Fruit fly (Drosophila melanogaster) whole organism, embryonic: ENCODE data around the gene CG42525.

Experiments
- Bgb ChIP-seq: fragments of 200-800 bp; sonication (Bioruptor generic); IDR thresholded peaks from 2 replicates; pipeline ENCODE4 v1.3.6; 2022; ENCODE audit warnings: missing biosample characterization, missing genetic modification characterization; ENCODE audit not compliant: partially characterized antibody
- BtbVII ChIP-seq: fragments of 200-800 bp; sonication (Bioruptor generic); optimal IDR thresholded peaks from 3 replicates; lab custom pipeline; 2017; ENCODE audit warnings: missing biosample characterization, mild to moderate bottlenecking, missing genetic modification characterization
- CG11504 ChIP-seq: fragments of 200-800 bp; sonication (Bioruptor generic); optimal IDR thresholded peaks from 3 replicates; lab custom pipeline; 2019; ENCODE audit warnings: missing biosample characterization, mild to moderate bottlenecking, missing genetic modification characterization, moderate library complexity
- CG12236 ChIP-seq: fragments of 200-800 bp; sonication (Bioruptor generic); optimal IDR thresholded peaks from 2 replicates; lab custom pipeline; 2016; ENCODE audit warnings: missing biosample characterization, missing genetic modification characterization
- CG13894 ChIP-seq: fragments of 200-800 bp; sonication (Bioruptor generic); optimal IDR thresholded peaks from 3 replicates; lab custom pipeline; 2018; ENCODE audit warnings: missing biosample characterization, mild to moderate bottlenecking, missing genetic modification characterization, moderate library complexity
- CG1602 ChIP-seq: fragments of 200-800 bp; sonication (Bioruptor generic); optimal IDR thresholded peaks from 3 replicates; lab custom pipeline; 2016; ENCODE audit warnings: missing biosample characterization, missing genetic modification characterization
- CG17912 ChIP-seq: fragments of 200-800 bp; sonication (Bioruptor generic); optimal IDR thresholded peaks from 2 replicates; lab custom pipeline; 2018; ENCODE audit warnings: missing biosample characterization, mild to moderate bottlenecking, missing genetic modification characterization
- CG2120 ChIP-seq: fragments of 200-800 bp; sonication (Bioruptor generic); optimal IDR thresholded peaks from 3 replicates; lab custom pipeline; 2016; ENCODE audit warnings: missing biosample characterization, missing genetic modification characterization
- CG3065 ChIP-seq: fragments of 200-800 bp; sonication (Bioruptor generic); optimal IDR thresholded peaks from 2 replicates; lab custom pipeline; 2016; ENCODE audit warnings: missing biosample characterization, missing genetic modification characterization
- CG32767 ChIP-seq: fragments of 200-800 bp; sonication (Bioruptor generic); IDR thresholded peaks from 2 replicates; pipeline ENCODE4 v1.3.6; 2022; ENCODE audit warnings: missing biosample characterization, missing genetic modification characterization
- CG3407 ChIP-seq: fragments of 200-800 bp; sonication (Bioruptor generic); optimal IDR thresholded peaks from 2 replicates; lab custom pipeline; 2018; ENCODE audit warnings: missing biosample characterization, mild to moderate bottlenecking, missing genetic modification characterization
- CG4820 ChIP-seq: fragments of 200-800 bp; sonication (Bioruptor generic); optimal IDR thresholded peaks from 3 replicates; lab custom pipeline; 2016; ENCODE audit warnings: missing biosample characterization, missing genetic modification characterization
- CG7786 ChIP-seq: fragments of 200-800 bp; sonication (Bioruptor generic); optimal IDR thresholded peaks from 2 replicates; lab custom pipeline; 2016; ENCODE audit warnings: missing biosample characterization, missing genetic modification characterization
- Doc3 ChIP-seq: fragments of 200-800 bp; sonication (Bioruptor generic); IDR thresholded peaks from 3 replicates; pipeline ENCODE4 v1.3.6; 2022; ENCODE audit warnings: missing biosample characterization, missing genetic modification characterization; ENCODE audit not compliant: partially characterized antibody
- Dref ChIP-seq: fragments of 200-800 bp; sonication (Bioruptor generic); IDR thresholded peaks from 2 replicates; pipeline ENCODE4 v1.3.6; 2022; ENCODE audit warnings: missing biosample characterization, missing genetic modification characterization
- Eip74EF ChIP-seq, 2 experiments: fragments of 200-800 bp in 1 of 2; fragments of >200 bp in 1 of 2; sonication (Bioruptor generic) in 1 of 2; optimal IDR thresholded peaks; 2 replicates each; lab custom pipeline; 2017 to 2019; ENCODE audit warnings: missing biosample characterization in 2 of 2, missing genetic modification characterization in 2 of 2, mild to moderate bottlenecking in 1 of 2, moderate library complexity in 1 of 2
- Ets97D ChIP-seq: fragments of 200-800 bp; sonication (Bioruptor generic); optimal IDR thresholded peaks from 3 replicates; lab custom pipeline; 2016; ENCODE audit warnings: missing biosample characterization, missing genetic modification characterization
- HHEX ChIP-seq: fragments of 200-800 bp; sonication (Bioruptor generic); optimal IDR thresholded peaks from 3 replicates; lab custom pipeline; 2017; ENCODE audit warnings: missing biosample characterization, mild to moderate bottlenecking, missing genetic modification characterization, missing genetic modification reagents
- Hand ChIP-seq: fragments of 200-800 bp; sonication (Bioruptor generic); optimal IDR thresholded peaks from 2 replicates; lab custom pipeline; 2017; ENCODE audit warnings: mild to moderate bottlenecking, missing biosample characterization, missing genetic modification reagents, missing genetic modification characterization
- Hey ChIP-seq: fragments of 200-800 bp; sonication (Bioruptor generic); optimal IDR thresholded peaks from 3 replicates; lab custom pipeline; 2018; ENCODE audit warnings: missing biosample characterization, mild to moderate bottlenecking, missing genetic modification characterization
- Hr3 ChIP-seq: fragments of 200-800 bp; sonication (Bioruptor generic); optimal IDR thresholded peaks from 3 replicates; lab custom pipeline; 2016; ENCODE audit warnings: missing biosample characterization, missing genetic modification characterization
- Oli ChIP-seq: fragments of 200-800 bp; sonication (Bioruptor generic); optimal IDR thresholded peaks from 2 replicates; lab custom pipeline; 2018; ENCODE audit warnings: missing biosample characterization, mild to moderate bottlenecking, missing genetic modification characterization, moderate library complexity
- Pdp1 ChIP-seq, 2 experiments: fragments of 200-800 bp; sonication (Bioruptor generic); optimal IDR thresholded peaks; 3 replicates each; lab custom pipeline; 2016; ENCODE audit warnings: missing biosample characterization in 2 of 2, missing genetic modification characterization in 2 of 2, mild to moderate bottlenecking in 1 of 2, moderate library complexity in 1 of 2
- TFAM ChIP-seq: fragments of 200-800 bp; sonication (Bioruptor generic); optimal IDR thresholded peaks from 2 replicates; lab custom pipeline; 2017; ENCODE audit warnings: missing biosample characterization, missing genetic modification characterization, inconsistent platforms
- YL-1 ChIP-seq: fragments of 200-800 bp; sonication (Bioruptor generic); optimal IDR thresholded peaks from 3 replicates; lab custom pipeline; 2017; ENCODE audit warnings: missing biosample characterization, mild to moderate bottlenecking, missing genetic modification characterization
- az2 ChIP-seq: fragments of 200-800 bp; sonication (Bioruptor generic); optimal IDR thresholded peaks from 3 replicates; lab custom pipeline; 2016; ENCODE audit warnings: missing biosample characterization, missing genetic modification characterization
- dimm ChIP-seq: fragments of 200-800 bp; sonication (Bioruptor generic); IDR thresholded peaks from 2 replicates; pipeline ENCODE4 v1.3.6; 2022; ENCODE audit warnings: missing biosample characterization, missing genetic modification characterization
- ems ChIP-seq: fragments of 200-800 bp; sonication (Bioruptor generic); optimal IDR thresholded peaks from 3 replicates; lab custom pipeline; 2016; ENCODE audit warnings: missing biosample characterization, missing genetic modification characterization
- ewg ChIP-seq: fragments of 200-800 bp; sonication (Bioruptor generic); optimal IDR thresholded peaks from 3 replicates; lab custom pipeline; 2017; ENCODE audit warnings: mild to moderate bottlenecking, missing biosample characterization, missing genetic modification reagents, missing genetic modification characterization
- exex ChIP-seq: fragments of 200-800 bp; sonication (Bioruptor generic); optimal IDR thresholded peaks from 4 replicates; lab custom pipeline; 2018; ENCODE audit warnings: missing biosample characterization, mild to moderate bottlenecking, missing genetic modification characterization, moderate library complexity
- gro ChIP-seq: fragments of 200-800 bp; sonication (Bioruptor generic); optimal IDR thresholded peaks from 2 replicates; lab custom pipeline; 2016; ENCODE audit warnings: missing biosample characterization, missing genetic modification characterization
- inv ChIP-seq: fragments of 200-800 bp; sonication (Bioruptor generic); IDR thresholded peaks from 2 replicates; pipeline ENCODE4 v1.3.6; 2022; ENCODE audit warnings: missing biosample characterization, missing genetic modification characterization; ENCODE audit not compliant: partially characterized antibody
- otp ChIP-seq: fragments of 200-800 bp; sonication (Bioruptor generic); IDR thresholded peaks from 3 replicates; pipeline ENCODE4, ENCODE4 v1.3.6; 2022; ENCODE audit warnings: missing biosample characterization, missing genetic modification characterization
- p53 ChIP-seq: fragments of 200-800 bp; sonication (Bioruptor generic); optimal IDR thresholded peaks from 2 replicates; lab custom pipeline; 2016; ENCODE audit warnings: missing biosample characterization, missing genetic modification characterization
- pb ChIP-seq: fragments of 200-800 bp; sonication (Bioruptor generic); optimal IDR thresholded peaks from 3 replicates; lab custom pipeline; 2016; ENCODE audit warnings: missing biosample characterization, missing genetic modification characterization
- pros ChIP-seq: fragments of 200-800 bp; sonication (Bioruptor generic); optimal IDR thresholded peaks from 3 replicates; lab custom pipeline; 2019; ENCODE audit warnings: missing biosample characterization, mild to moderate bottlenecking, missing genetic modification characterization, moderate library complexity
- ranshi ChIP-seq: fragments of 200-800 bp; sonication (Bioruptor generic); IDR thresholded peaks from 2 replicates; pipeline ENCODE4 v1.3.6; 2022; ENCODE audit warnings: missing biosample characterization, missing genetic modification characterization
- ro ChIP-seq: fragments of 200-800 bp; sonication (Bioruptor generic); IDR thresholded peaks from 2 replicates; pipeline ENCODE4 v1.3.6; 2022; ENCODE audit warnings: missing biosample characterization, missing genetic modification characterization
- salm ChIP-seq: fragments of 200-800 bp; sonication (Bioruptor generic); optimal IDR thresholded peaks from 2 replicates; lab custom pipeline; 2018; ENCODE audit warnings: missing biosample characterization, mild to moderate bottlenecking, missing genetic modification characterization
- sisA ChIP-seq: fragments of 200-800 bp; sonication (Bioruptor generic); IDR thresholded peaks from 2 replicates; pipeline ENCODE4 v1.3.6; 2022; ENCODE audit warnings: missing biosample characterization, missing genetic modification characterization
- ssp ChIP-seq: fragments of 200-800 bp; sonication (Bioruptor generic); IDR thresholded peaks from 2 replicates; pipeline ENCODE4 v1.3.6; 2022; ENCODE audit warnings: missing biosample characterization, missing genetic modification characterization
- tap ChIP-seq: fragments of 200-800 bp; optimal IDR thresholded peaks from 3 replicates; lab custom pipeline; 2019; ENCODE audit warnings: missing biosample characterization, mild to moderate bottlenecking, missing genetic modification characterization, moderate library complexity
- tio ChIP-seq: fragments of 200-800 bp; sonication (Bioruptor generic); optimal IDR thresholded peaks from 2 replicates; lab custom pipeline; 2017; ENCODE audit warnings: missing biosample characterization, missing genetic modification characterization, inconsistent platforms
- tll ChIP-seq, 2 experiments: fragments of 200-800 bp in 1 of 2; fragments of >200 bp in 1 of 2; sonication (Bioruptor generic) in 1 of 2; optimal IDR thresholded peaks; 2 replicates each; lab custom pipeline; 2017 to 2019; ENCODE audit warnings: missing biosample characterization in 2 of 2, missing genetic modification characterization in 2 of 2, mild to moderate bottlenecking in 1 of 2, moderate library complexity in 1 of 2
- tna ChIP-seq: fragments of 200-800 bp; sonication (Bioruptor generic); IDR thresholded peaks from 2 replicates; pipeline ENCODE4 v1.3.6; 2022; ENCODE audit warnings: missing biosample characterization, missing genetic modification characterization; ENCODE audit not compliant: partially characterized antibody
- trem ChIP-seq: fragments of 200-800 bp; optimal IDR thresholded peaks from 3 replicates; lab custom pipeline; 2019; ENCODE audit warnings: missing biosample characterization, mild to moderate bottlenecking, missing genetic modification characterization, moderate library complexity
- unpg ChIP-seq: fragments of 200-800 bp; sonication (Bioruptor generic); optimal IDR thresholded peaks from 3 replicates; lab custom pipeline; 2018; ENCODE audit warnings: missing biosample characterization, mild to moderate bottlenecking, missing genetic modification characterization, moderate library complexity

The CG42525 gene

DNA sequence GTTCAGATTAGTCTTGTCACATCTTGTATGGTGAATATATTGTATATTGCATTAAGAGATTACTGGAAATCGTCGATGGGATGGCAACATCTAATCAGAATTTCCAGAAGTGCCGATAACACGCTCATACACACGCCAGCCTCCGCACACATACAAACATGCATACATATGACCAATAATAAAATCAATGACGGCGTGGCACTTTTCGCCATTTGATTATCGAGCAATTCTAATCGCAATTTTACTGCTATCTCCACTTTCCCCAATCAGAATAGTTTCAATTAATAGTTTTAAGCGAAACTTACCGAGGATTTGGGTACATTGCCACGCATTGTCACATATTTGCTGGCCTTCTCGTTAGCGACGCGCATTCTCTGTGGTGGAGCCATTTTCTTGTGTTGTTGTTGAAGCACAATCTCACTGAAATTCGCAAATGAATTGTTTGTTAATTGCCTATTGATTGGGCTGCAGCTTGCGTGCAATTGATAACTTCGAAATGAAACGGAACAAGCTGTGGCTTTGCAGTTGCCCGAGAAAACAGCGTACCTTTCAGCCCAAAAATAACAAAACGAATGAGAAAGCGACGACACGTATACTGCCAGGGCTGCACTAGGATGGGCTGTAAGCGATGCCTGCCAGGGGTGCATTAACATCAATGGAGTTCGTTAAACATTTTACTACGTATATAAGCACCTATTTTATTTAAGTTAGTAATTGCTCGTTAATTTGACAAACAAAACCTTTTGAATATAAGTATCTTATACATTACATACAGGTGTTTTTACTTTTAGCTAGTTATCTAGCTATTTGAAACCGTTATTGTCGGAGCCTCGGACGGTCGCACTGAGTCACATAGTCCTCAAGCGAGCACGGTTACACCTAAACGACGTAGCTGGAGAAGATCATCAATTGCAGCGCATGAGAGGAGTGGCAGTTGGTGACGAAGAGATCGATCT is 9.2 kb upstream of the CG42525 start, which contains the start of the genes CG32276 and gry (continued):
- TF ChIP-seq ranshi (GFP tag; lab: Robert Waterston, UW) (peak; percentile 44), otp (GFP tag; lab: Robert Waterston, UW) (peak; percentile 54; the same call in 1 of the 3 replicates), CG13894 (tag; lab: Kevin White, UChicago) (no peak), YL-1 (peak; percentile 93), Hand (GFP tag; lab: Kevin White, UChicago) (no peak), tio (no peak), CG3065 (peak; percentile 50), pros (GFP tag; lab: Kevin White, UChicago) (no peak), pb (peak; percentile 36), CG17912 (GFP tag; lab: Kevin White, UChicago) (peak; percentile 7), Hey (tag; lab: Kevin White, UChicago) (no peak), gro (no peak), TFAM (GFP tag; lab: Kevin White, UChicago) (peak; percentile 5), sisA (GFP tag; lab: Robert Waterston, UW) (peak; percentile 62; the same call in 1 of the 2 replicates), exex (tag; lab: Kevin White, UChicago) (peak; percentile 42), Ets97D (peak; percentile 90), p53 (GFP tag; lab: Kevin White, UChicago) (peak; percentile 58), CG1602 (GFP tag; lab: Kevin White, UChicago) (peak; percentile 66), dimm (GFP tag; lab: Robert Waterston, UW) (no peak), CG11504 (tag; lab: Kevin White, UChicago) (no peak), tap (peak; percentile 63), salm (tag; lab: Kevin White, UChicago) (peak; percentile 26), az2 (peak; percentile 79), Doc3 (GFP tag; lab: Robert Waterston, UW) (no peak), Bgb (no peak; the same call in 1 of the 2 replicates), CG7786 (peak; percentile 71), Hr3 (GFP tag; lab: Kevin White, UChicago) (peak; percentile 70), Oli (peak; percentile 54), BtbVII (peak; percentile 35), ewg (GFP tag; lab: Kevin White, UChicago) (peak; percentile 72), Dref (GFP tag; lab: Robert Waterston, UW) (0 out of 2 replicates have a peak, but pooled peaks have one; percentile 39), Eip74EF (GFP tag; optimal IDR thresholded peaks at IDR 0.05; lab: Kevin White, UChicago) (no peak), ems (GFP tag; lab: Kevin White, UChicago) (peak; percentile 83), CG3407 (GFP tag; lab: Kevin White, UChicago) (peak; percentile 33), trem (tag; lab: Kevin White, UChicago) (peak; percentile 91), ro (GFP tag; lab: Robert Waterston, UW) (0 out of 2 replicates have a peak, but pooled peaks have one; percentile 16), CG32767 (GFP tag; lab: Robert Waterston, UW) (peak; percentile 64), CG4820 (peak; percentile 77), unpg (GFP tag; lab: Kevin White, UChicago) (peak; percentile 72), tll (GFP tag; optimal IDR thresholded peaks at IDR 0.05; lab: Kevin White, UChicago) (peak; percentile 64 to 72), Pdp1 (GFP tag; optimal IDR thresholded peaks at IDR 0.05; lab: Kevin White, UChicago) (peak in 1 of 2 experiments; percentile 83), tna (GFP tag; lab: Robert Waterston, UW) (no peak), CG2120 (GFP tag; lab: Kevin White, UChicago) (peak; percentile 90), ssp (GFP tag; lab: Robert Waterston, UW) (peak; percentile 46), HHEX (GFP tag; lab: Kevin White, UChicago) (peak; percentile 58), inv (GFP tag; lab: Robert Waterston, UW) (peak; percentile 15; the same call in 1 of the 2 replicates), CG12236 (GFP tag; lab: Kevin White, UChicago) (peak; percentile 41)
